Fruit fly (Drosophila melanogaster) whole organism, embryonic: Measurements from ENCODE around the gene Calr.
A peak's percentile ranks its signal among the peaks of the same experiment; 100 is the strongest.

Experiments
- CG10147 ChIP-seq: fragments of 200-800 bp; sonication (Bioruptor generic); optimal IDR thresholded peaks from 2 replicates; lab custom pipeline; 2019; ENCODE audit warnings: missing biosample characterization, mild to moderate bottlenecking, missing genetic modification characterization, moderate library complexity
- CG10267 ChIP-seq: fragments of 200-800 bp; sonication (Bioruptor generic); optimal IDR thresholded peaks from 2 replicates; lab custom pipeline; 2018; ENCODE audit warnings: missing biosample characterization, mild to moderate bottlenecking, missing genetic modification characterization, moderate library complexity
- CG10274 ChIP-seq: fragments of 200-800 bp; sonication (Bioruptor generic); optimal IDR thresholded peaks from 3 replicates; lab custom pipeline; 2017; ENCODE audit warnings: missing biosample characterization, mild to moderate bottlenecking, missing genetic modification characterization
- CG11398 ChIP-seq: fragments of 200-800 bp; sonication (Bioruptor generic); optimal IDR thresholded peaks from 2 replicates; lab custom pipeline; 2016; ENCODE audit warnings: missing biosample characterization, missing genetic modification characterization
- CG12299 ChIP-seq: fragments of 200-800 bp; sonication (Bioruptor generic); optimal IDR thresholded peaks from 2 replicates; lab custom pipeline; 2018; ENCODE audit warnings: missing biosample characterization, mild to moderate bottlenecking, missing genetic modification characterization
- CG12942 ChIP-seq: fragments of 200-800 bp; sonication (Bioruptor generic); optimal IDR thresholded peaks from 3 replicates; lab custom pipeline; 2016; ENCODE audit warnings: missing biosample characterization, missing genetic modification characterization
- CG13123 ChIP-seq: fragments of 200-800 bp; sonication (Bioruptor generic); optimal IDR thresholded peaks from 2 replicates; lab custom pipeline; 2016; ENCODE audit warnings: missing biosample characterization, missing genetic modification characterization
- CG14667 ChIP-seq: fragments of 200-800 bp; sonication (Bioruptor generic); IDR thresholded peaks from 2 replicates; pipeline ENCODE4 v1.3.6; 2022; ENCODE audit warnings: missing biosample characterization, missing genetic modification characterization
- CG15073 ChIP-seq: fragments of 200-800 bp; sonication (Bioruptor generic); optimal IDR thresholded peaks from 2 replicates; lab custom pipeline; 2016; ENCODE audit warnings: missing biosample characterization, missing genetic modification characterization
- CG17612 ChIP-seq: fragments of 200-800 bp; sonication (Bioruptor generic); IDR thresholded peaks from 2 replicates; pipeline ENCODE4 v1.3.6; 2022; ENCODE audit warnings: missing biosample characterization, missing genetic modification characterization
- CG2712 ChIP-seq: fragments of 200-800 bp; optimal IDR thresholded peaks from 3 replicates; lab custom pipeline; 2019; ENCODE audit warnings: missing biosample characterization, mild to moderate bottlenecking, missing genetic modification characterization, moderate library complexity
- CG33557 ChIP-seq: fragments of 200-800 bp; sonication (Bioruptor generic); optimal IDR thresholded peaks from 2 replicates; lab custom pipeline; 2019; ENCODE audit warnings: missing biosample characterization, mild to moderate bottlenecking, missing genetic modification characterization, moderate library complexity
- CG3838 ChIP-seq: fragments of 200-800 bp; sonication (Bioruptor generic); optimal IDR thresholded peaks from 3 replicates; lab custom pipeline; 2016; ENCODE audit warnings: missing biosample characterization, missing genetic modification characterization
- CG4328 ChIP-seq: fragments of 200-800 bp; sonication (Bioruptor generic); optimal IDR thresholded peaks from 3 replicates; lab custom pipeline; 2017; ENCODE audit warnings: missing biosample characterization, missing genetic modification reagents, missing genetic modification characterization
- CG4854 ChIP-seq: fragments of 200-800 bp; sonication (Bioruptor generic); optimal IDR thresholded peaks from 2 replicates; lab custom pipeline; 2016; ENCODE audit warnings: missing biosample characterization, missing genetic modification characterization, inconsistent platforms
- CG7928 ChIP-seq: fragments of 200-800 bp; sonication (Bioruptor generic); optimal IDR thresholded peaks from 2 replicates; lab custom pipeline; 2017; ENCODE audit warnings: missing biosample characterization, mild to moderate bottlenecking, missing genetic modification characterization
- CG9797 ChIP-seq: fragments of 200-800 bp; sonication (Bioruptor generic); optimal IDR thresholded peaks from 3 replicates; lab custom pipeline; 2018; ENCODE audit warnings: missing biosample characterization, mild to moderate bottlenecking, missing genetic modification characterization
- CoRest ChIP-seq: fragments of 200-800 bp; sonication (Bioruptor generic); optimal IDR thresholded peaks from 3 replicates; lab custom pipeline; 2018; ENCODE audit warnings: missing biosample characterization, mild to moderate bottlenecking, missing genetic modification characterization, moderate library complexity
- Doc3 ChIP-seq: fragments of 200-800 bp; sonication (Bioruptor generic); IDR thresholded peaks from 3 replicates; pipeline ENCODE4 v1.3.6; 2022; ENCODE audit warnings: missing biosample characterization, missing genetic modification characterization; ENCODE audit not compliant: partially characterized antibody
- E2f1 ChIP-seq: fragments of 200-800 bp; sonication (Bioruptor generic); IDR thresholded peaks from 2 replicates; pipeline ENCODE4 v1.3.6; 2022; ENCODE audit warnings: missing biosample characterization, missing genetic modification characterization
- ERR ChIP-seq: fragments of 200-800 bp; sonication (Bioruptor generic); optimal IDR thresholded peaks from 2 replicates; lab custom pipeline; 2016; ENCODE audit warnings: missing biosample characterization, missing genetic modification characterization
- GATAe ChIP-seq: fragments of 200-800 bp; sonication (Bioruptor generic); conservative IDR thresholded peaks from 2 replicates; pipeline ENCODE4 v1.3.6; 2022; ENCODE audit warnings: missing biosample characterization, missing genetic modification characterization
- H15 ChIP-seq: fragments of 200-800 bp; sonication (Bioruptor generic); IDR thresholded peaks from 3 replicates; pipeline ENCODE4 v1.3.6; 2022; ENCODE audit warnings: missing biosample characterization, missing genetic modification characterization
- Myb ChIP-seq: fragments of 200-800 bp; sonication (Bioruptor generic); optimal IDR thresholded peaks from 2 replicates; lab custom pipeline; 2016; ENCODE audit warnings: missing biosample characterization, missing genetic modification characterization
- Neu2 ChIP-seq: fragments of 200-800 bp; sonication (Bioruptor generic); optimal IDR thresholded peaks from 3 replicates; lab custom pipeline; 2016; ENCODE audit warnings: missing biosample characterization, missing genetic modification characterization, borderline replicate concordance
- Nf-YB ChIP-seq: fragments of 200-800 bp; sonication (Bioruptor generic); optimal IDR thresholded peaks from 3 replicates; lab custom pipeline; 2019; ENCODE audit warnings: missing biosample characterization, mild to moderate bottlenecking, missing genetic modification characterization, moderate library complexity
- Nf-YC ChIP-seq: fragments of 200-800 bp; optimal IDR thresholded peaks from 3 replicates; lab custom pipeline; 2019; ENCODE audit warnings: missing biosample characterization, mild to moderate bottlenecking, missing genetic modification characterization, moderate library complexity
- Sin3A ChIP-seq: fragments of >200 bp; optimal IDR thresholded peaks from 2 replicates; lab custom pipeline; 2018
- Spps ChIP-seq: fragments of 200-800 bp; sonication (Bioruptor generic); optimal IDR thresholded peaks from 2 replicates; lab custom pipeline; 2018; ENCODE audit warnings: missing biosample characterization, mild to moderate bottlenecking, missing genetic modification characterization
- TFAM ChIP-seq: fragments of 200-800 bp; sonication (Bioruptor generic); optimal IDR thresholded peaks from 2 replicates; lab custom pipeline; 2017; ENCODE audit warnings: missing biosample characterization, missing genetic modification characterization, inconsistent platforms
- Taf1 ChIP-seq: fragments of 200-800 bp; sonication (Bioruptor generic); IDR thresholded peaks from 2 replicates; pipeline ENCODE4 v1.3.6; 2022; ENCODE audit warnings: missing biosample characterization, missing genetic modification characterization
- ac ChIP-seq: fragments of 200-800 bp; sonication (Bioruptor generic); optimal IDR thresholded peaks from 3 replicates; lab custom pipeline; 2017; ENCODE audit warnings: missing biosample characterization, mild to moderate bottlenecking, missing genetic modification characterization
- ase ChIP-seq: fragments of 200-800 bp; sonication (Bioruptor generic); IDR thresholded peaks from 3 replicates; pipeline ENCODE4 v1.3.6; 2022; ENCODE audit warnings: missing biosample characterization, missing genetic modification characterization
- cwo ChIP-seq: fragments of 200-800 bp; sonication (Bioruptor generic); optimal IDR thresholded peaks from 3 replicates; lab custom pipeline; 2017; ENCODE audit warnings: missing biosample characterization, missing genetic modification characterization, mild to moderate bottlenecking, moderate library complexity, missing genetic modification reagents
- esg ChIP-seq: fragments of 200-800 bp; sonication (Bioruptor generic); conservative IDR thresholded peaks from 2 replicates; pipeline ENCODE4 v1.3.6; 2022; ENCODE audit warnings: missing biosample characterization, missing genetic modification characterization
- ftz-f1 ChIP-seq: fragments of 200-800 bp; sonication (Bioruptor generic); optimal IDR thresholded peaks from 2 replicates; lab custom pipeline; 2016; ENCODE audit warnings: missing biosample characterization, missing genetic modification characterization
- grn ChIP-seq: fragments of 200-800 bp; sonication (Bioruptor generic); optimal IDR thresholded peaks from 3 replicates; lab custom pipeline; 2017; ENCODE audit warnings: missing biosample characterization, missing genetic modification characterization
- ham ChIP-seq: fragments of 200-800 bp; sonication (Bioruptor generic); IDR thresholded peaks from 2 replicates; pipeline ENCODE4 v1.3.6; 2022; ENCODE audit warnings: missing biosample characterization, missing genetic modification characterization
- jumu ChIP-seq: fragments of 200-800 bp; sonication (Bioruptor generic); optimal IDR thresholded peaks from 3 replicates; lab custom pipeline; 2016; ENCODE audit warnings: missing biosample characterization, missing genetic modification characterization
- maf-S ChIP-seq: fragments of 200-800 bp; sonication (Bioruptor generic); optimal IDR thresholded peaks from 2 replicates; lab custom pipeline; 2016; ENCODE audit warnings: missing biosample characterization, missing genetic modification characterization
- nerfin-2 ChIP-seq: fragments of 200-800 bp; sonication (Bioruptor generic); IDR thresholded peaks from 2 replicates; pipeline ENCODE4 v1.3.6; 2022; ENCODE audit warnings: missing biosample characterization, missing genetic modification characterization; ENCODE audit not compliant: partially characterized antibody
- onecut ChIP-seq: fragments of 200-800 bp; sonication (Bioruptor generic); IDR thresholded peaks from 2 replicates; pipeline ENCODE4 v1.3.6; 2022; ENCODE audit warnings: missing biosample characterization, missing genetic modification characterization
- prd ChIP-seq, 3 experiments: fragments of >200 bp in 2 of 3; fragments of 200-800 bp in 1 of 3; sonication (Bioruptor generic) in 1 of 3; optimal IDR thresholded peaks in 2 of 3; IDR thresholded peaks in 1 of 3; 2 replicates in 2 of 3; 3 replicates in 1 of 3; pipeline versions ENCODE4 v1.3.6 to Lab custom; 2017 to 2022; ENCODE audit warnings: missing biosample characterization in 1 of 3, missing genetic modification characterization in 1 of 3
- ro ChIP-seq: fragments of 200-800 bp; sonication (Bioruptor generic); IDR thresholded peaks from 2 replicates; pipeline ENCODE4 v1.3.6; 2022; ENCODE audit warnings: missing biosample characterization, missing genetic modification characterization
- sc ChIP-seq, 3 experiments: fragments of >200 bp in 2 of 3; fragments of 200-800 bp in 1 of 3; sonication (Bioruptor generic) in 1 of 3; optimal IDR thresholded peaks; 2 replicates in 2 of 3; 3 replicates in 1 of 3; lab custom pipeline; 2017; ENCODE audit warnings: mild to moderate bottlenecking in 1 of 3, missing biosample characterization in 1 of 3, missing genetic modification characterization in 1 of 3, missing genetic modification reagents in 1 of 3
- seq ChIP-seq: fragments of 200-800 bp; sonication (Bioruptor generic); IDR thresholded peaks from 2 replicates; pipeline ENCODE4 v1.3.6; 2022; ENCODE audit warnings: missing biosample characterization, missing genetic modification characterization
- sisA ChIP-seq: fragments of 200-800 bp; sonication (Bioruptor generic); IDR thresholded peaks from 2 replicates; pipeline ENCODE4 v1.3.6; 2022; ENCODE audit warnings: missing biosample characterization, missing genetic modification characterization
- slou ChIP-seq: fragments of 200-800 bp; sonication (Bioruptor generic); optimal IDR thresholded peaks from 3 replicates; lab custom pipeline; 2016; ENCODE audit warnings: missing biosample characterization, missing genetic modification characterization
- trh ChIP-seq: fragments of 200-800 bp; sonication (Bioruptor generic); optimal IDR thresholded peaks from 2 replicates; lab custom pipeline; 2016; ENCODE audit warnings: missing biosample characterization, missing genetic modification characterization
- tx ChIP-seq: fragments of 200-800 bp; sonication (Bioruptor generic); optimal IDR thresholded peaks from 2 replicates; lab custom pipeline; 2016; ENCODE audit warnings: missing biosample characterization, missing genetic modification characterization
- zfh1 ChIP-seq: fragments of 200-800 bp; sonication (Bioruptor generic); IDR thresholded peaks from 3 replicates; pipeline ENCODE4 v1.3.6; 2022; ENCODE audit warnings: missing biosample characterization, missing genetic modification characterization

The Calr gene

DNA sequence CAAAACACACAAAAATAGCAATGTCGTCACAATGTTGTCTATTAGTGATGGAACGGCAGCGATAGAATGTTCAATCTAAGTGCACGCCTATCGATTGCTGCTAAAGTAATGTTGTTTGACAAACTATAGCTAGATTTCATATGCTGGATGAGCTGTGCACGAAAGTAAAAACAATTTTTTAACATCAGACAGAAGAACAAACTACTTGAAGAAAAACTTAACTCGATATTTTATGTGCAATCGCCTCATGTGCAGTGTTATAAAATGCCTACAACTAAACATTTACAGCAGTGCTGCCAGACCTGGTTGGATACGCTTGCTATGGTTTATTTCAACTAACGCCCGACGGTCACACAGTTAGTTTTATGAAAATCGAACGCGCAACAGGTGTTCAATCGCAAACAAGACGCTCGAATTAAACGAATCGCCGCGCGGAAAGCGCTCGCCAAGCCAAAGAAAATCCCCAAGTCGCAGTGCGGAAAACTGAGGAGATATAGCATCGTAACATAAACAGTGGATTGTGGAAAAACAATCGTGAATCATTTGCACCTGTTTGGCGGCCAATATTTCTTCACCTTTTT lies 39.6 kb downstream of the Calr start, which contains the start of the genes bocks and CG8312 (continued):
- TF ChIP-seq zfh1 (GFP tag; lab: Robert Waterston, UW) = no peak
- TF ChIP-seq CG13123 = peak; percentile 5
- no peak for TF ChIP-seq trh (GFP tag; lab: Kevin White, UChicago)
- TF ChIP-seq CoRest (tag; lab: Kevin White, UChicago) = peak; percentile 47
- no peak for TF ChIP-seq ac (GFP tag; lab: Kevin White, UChicago)
- TF ChIP-seq H15 (GFP tag; lab: Robert Waterston, UW) = no peak
- TF ChIP-seq esg (GFP tag; lab: Robert Waterston, UW) = no peak
- TF ChIP-seq CG9797 (GFP tag; lab: Kevin White, UChicago) = peak; percentile 97
- TF ChIP-seq Spps (tag; lab: Kevin White, UChicago) = peak; percentile 29
- peak; percentile 99 for TF ChIP-seq Sin3A
- no peak for TF ChIP-seq CG17612
- TF ChIP-seq Taf1 = no peak
- no peak for TF ChIP-seq GATAe (GFP tag; lab: Robert Waterston, UW)
- TF ChIP-seq ERR (GFP tag; lab: Kevin White, UChicago) = peak; percentile 80
- TF ChIP-seq CG12942 (GFP tag; lab: Kevin White, UChicago) = peak; percentile 5
- no peak for TF ChIP-seq E2f1
- no peak for TF ChIP-seq sc (optimal IDR thresholded peaks at IDR 0.05; lab: Kevin White, UChicago)
- TF ChIP-seq sc (GFP tag; optimal IDR thresholded peaks at IDR 0.05; lab: Kevin White, UChicago) = no peak
- no peak for TF ChIP-seq CG10274 (GFP tag; lab: Kevin White, UChicago)
- TF ChIP-seq Nf-YB (GFP tag; lab: Kevin White, UChicago) = peak; percentile 57
- TF ChIP-seq cwo = peak; percentile 23
- no peak for TF ChIP-seq CG15073 (GFP tag; lab: Kevin White, UChicago)
- no peak for TF ChIP-seq CG33557 (GFP tag; lab: Kevin White, UChicago)
- TF ChIP-seq CG4328 (GFP tag; lab: Kevin White, UChicago) = no peak
- TF ChIP-seq CG11398 = peak; percentile 21
- peak; percentile 58 for TF ChIP-seq jumu
- TF ChIP-seq Myb = peak; percentile 72
- TF ChIP-seq TFAM (GFP tag; lab: Kevin White, UChicago) = no peak
- TF ChIP-seq CG10147 (GFP tag; lab: Kevin White, UChicago) = peak; percentile 47
- TF ChIP-seq sisA (GFP tag; lab: Robert Waterston, UW) = no peak
- TF ChIP-seq CG7928 (GFP tag; lab: Kevin White, UChicago) = no peak
- peak; percentile 38 for TF ChIP-seq tx
- TF ChIP-seq onecut (GFP tag; lab: Robert Waterston, UW) = peak; percentile 74
- TF ChIP-seq seq (GFP tag; lab: Robert Waterston, UW) = no peak
- TF ChIP-seq Doc3 = no peak
- no peak for TF ChIP-seq CG14667
- no peak for TF ChIP-seq ham (GFP tag; lab: Robert Waterston, UW)
- TF ChIP-seq prd (optimal IDR thresholded peaks at IDR 0.05; lab: Kevin White, UChicago) = no peak
- no peak for TF ChIP-seq prd (GFP tag; IDR thresholded peaks at IDR 0.05; lab: Robert Waterston, UW)
- peak; percentile 80 for TF ChIP-seq CG3838
- peak; percentile 61 for TF ChIP-seq Nf-YC (tag; lab: Kevin White, UChicago)
- TF ChIP-seq CG4854 (GFP tag; lab: Kevin White, UChicago) = peak; percentile 3
- peak; percentile 26 for TF ChIP-seq maf-S (GFP tag; lab: Kevin White, UChicago)
- peak; percentile 35 for TF ChIP-seq ftz-f1 (GFP tag; lab: Kevin White, UChicago)
- peak; percentile 21 for TF ChIP-seq CG12299 (tag; lab: Kevin White, UChicago)
- TF ChIP-seq grn (GFP tag; lab: Kevin White, UChicago) = peak; percentile 5
- TF ChIP-seq ro (GFP tag; lab: Robert Waterston, UW) = no peak
- TF ChIP-seq Neu2 = no peak
- TF ChIP-seq CG2712 (tag; lab: Kevin White, UChicago) = peak; percentile 54
- no peak for TF ChIP-seq slou (GFP tag; lab: Kevin White, UChicago)
- no peak for TF ChIP-seq nerfin-2 (GFP tag; lab: Robert Waterston, UW)
- TF ChIP-seq ase = no peak
- TF ChIP-seq CG10267 (tag; lab: Kevin White, UChicago) = peak; percentile 99
